Fruit fly (Drosophila melanogaster): Measurements from ENCODE around the gene daed.

Gene daed

DNA sequence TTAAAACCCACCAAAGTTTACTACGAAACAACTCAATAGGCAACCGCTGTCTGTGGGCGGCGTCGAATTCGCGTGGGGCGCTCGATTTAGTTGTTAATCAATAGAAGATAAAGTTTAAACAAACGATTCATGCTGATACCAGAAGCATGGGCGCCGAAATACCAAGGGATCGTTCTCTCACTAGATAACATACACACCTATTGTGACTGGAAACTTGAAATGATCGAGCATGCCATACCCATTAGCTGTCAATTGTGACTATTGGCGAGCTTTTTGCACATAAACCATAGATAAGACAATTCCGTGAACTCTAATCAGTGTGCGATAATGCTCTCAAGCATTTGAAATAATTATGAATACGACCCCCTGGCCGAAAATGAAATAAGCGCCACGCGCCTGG, 36.7 kb downstream of the daed start (continued):
- TF ChIP-seq nerfin-1 (tag; optimal IDR thresholded peaks at IDR 0.05), result peak; percentile 59
- peak; percentile 80 for TF ChIP-seq her (GFP tag; optimal IDR thresholded peaks at IDR 0.05)
- TF ChIP-seq eyg (GFP tag; optimal IDR thresholded peaks at IDR 0.05), result peak; percentile 57
- no peak for TF ChIP-seq gfzf (GFP tag; optimal IDR thresholded peaks at IDR 0.05)
- TF ChIP-seq corto (GFP tag; optimal IDR thresholded peaks at IDR 0.05), result no peak
- TF ChIP-seq YL-1 (GFP tag; optimal IDR thresholded peaks at IDR 0.05), result no peak
- TF ChIP-seq jigr1 (GFP tag; IDR thresholded peaks at IDR 0.05), result peak; percentile 55; the same call in 2 of the 3 replicates
- TF ChIP-seq CG5953 (GFP tag; IDR thresholded peaks at IDR 0.05), result peak; percentile 68; the same call in 1 of the 2 replicates
- TF ChIP-seq Opbp (GFP tag; IDR thresholded peaks at IDR 0.05; ENCODE audit: partially characterized antibody), result no peak
- TF ChIP-seq CG12071 (GFP tag; optimal IDR thresholded peaks at IDR 0.05), result peak; percentile 83
- 0 out of 2 replicates have a peak, but pooled peaks have one; percentile 44 for TF ChIP-seq toy (GFP tag; IDR thresholded peaks at IDR 0.05)
- TF ChIP-seq trh (GFP tag; optimal IDR thresholded peaks at IDR 0.05), result peak; percentile 54
- peak; percentile 82 for TF ChIP-seq CG15269 (tag; optimal IDR thresholded peaks at IDR 0.05)
- peak; percentile 33; the same call in 1 of the 2 replicates for TF ChIP-seq Rx (GFP tag; IDR thresholded peaks at IDR 0.05)
- TF ChIP-seq al (GFP tag; IDR thresholded peaks at IDR 0.05), result peak; percentile 88
- no peak for TF ChIP-seq fd64A (GFP tag; optimal IDR thresholded peaks at IDR 0.05)
- TF ChIP-seq CoRest (tag; optimal IDR thresholded peaks at IDR 0.05), result peak; percentile 84
- TF ChIP-seq lmd (GFP tag; IDR thresholded peaks at IDR 0.05), result peak; percentile 86
- peak; percentile 58 for TF ChIP-seq p53 (GFP tag; optimal IDR thresholded peaks at IDR 0.05)
- TF ChIP-seq sima (GFP tag; optimal IDR thresholded peaks at IDR 0.05), result peak; percentile 34
- TF ChIP-seq tio (GFP tag; optimal IDR thresholded peaks at IDR 0.05), result peak; percentile 59
- peak; percentile 31 for TF ChIP-seq CG34376 (GFP tag; optimal IDR thresholded peaks at IDR 0.05)
- no peak for TF ChIP-seq pros (GFP tag; optimal IDR thresholded peaks at IDR 0.05)
- TF ChIP-seq pnt (GFP tag; optimal IDR thresholded peaks at IDR 0.05), result peak; percentile 61
- no peak for TF ChIP-seq trem (tag; optimal IDR thresholded peaks at IDR 0.05)
- TF ChIP-seq CG10209 (GFP tag; optimal IDR thresholded peaks at IDR 0.05), result peak; percentile 77
- no peak for TF ChIP-seq Spps (tag; optimal IDR thresholded peaks at IDR 0.05)
- peak; percentile 75 for TF ChIP-seq CG12155 (GFP tag; optimal IDR thresholded peaks at IDR 0.05)
- TF ChIP-seq CG1602 (GFP tag; optimal IDR thresholded peaks at IDR 0.05), result peak; percentile 40
- peak; percentile 89 for TF ChIP-seq exex (tag; optimal IDR thresholded peaks at IDR 0.05)
- TF ChIP-seq CG7745 (tag; optimal IDR thresholded peaks at IDR 0.05), result no peak
- peak; percentile 48 for TF ChIP-seq pb (GFP tag; optimal IDR thresholded peaks at IDR 0.05)
- peak; percentile 39 for TF ChIP-seq CG15514 (GFP tag; optimal IDR thresholded peaks at IDR 0.05)
- TF ChIP-seq Ssrp (tag; optimal IDR thresholded peaks at IDR 0.05), result peak; percentile 64
- peak; percentile 39 for TF ChIP-seq HmgD (GFP tag; optimal IDR thresholded peaks at IDR 0.05)
- TF ChIP-seq NC2α (GFP tag; optimal IDR thresholded peaks at IDR 0.05), result peak; percentile 67
- TF ChIP-seq ase (GFP tag; IDR thresholded peaks at IDR 0.05), result peak; percentile 71; the same call in 2 of the 3 replicates
- peak; percentile 86 for TF ChIP-seq sd (tag; optimal IDR thresholded peaks at IDR 0.05)
- 0 out of 2 replicates have a peak, but pooled peaks have one; percentile 21 for TF ChIP-seq dati (GFP tag; IDR thresholded peaks at IDR 0.05)
- peak; percentile 66; the same call in 2 of the 3 replicates for TF ChIP-seq CG7357 (GFP tag; IDR thresholded peaks at IDR 0.05)
- TF ChIP-seq bab2 (GFP tag; optimal IDR thresholded peaks at IDR 0.05), result peak; percentile 80
- TF ChIP-seq Ravus (GFP tag; IDR thresholded peaks at IDR 0.05), result peak; percentile 34; the same call in 1 of the 2 replicates
- TF ChIP-seq D (optimal IDR thresholded peaks at IDR 0.05), result no peak
- no peak for TF ChIP-seq D (GFP tag; optimal IDR thresholded peaks at IDR 0.05)
- peak; percentile 86 for TF ChIP-seq CG2678 (tag; optimal IDR thresholded peaks at IDR 0.05)
- TF ChIP-seq CG13123 (GFP tag; optimal IDR thresholded peaks at IDR 0.05), result peak; percentile 34
- no peak for TF ChIP-seq CG10565 (GFP tag; optimal IDR thresholded peaks at IDR 0.05)
- TF ChIP-seq maf-S (GFP tag; optimal IDR thresholded peaks at IDR 0.05), result peak; percentile 80
- TF ChIP-seq CG5180 (GFP tag; optimal IDR thresholded peaks at IDR 0.05), result peak; percentile 38
- TF ChIP-seq CG17912 (GFP tag; optimal IDR thresholded peaks at IDR 0.05), result no peak
- peak; percentile 6 for TF ChIP-seq CG3838 (GFP tag; optimal IDR thresholded peaks at IDR 0.05)
